Fruit fly (Drosophila melanogaster): ENCODE measurements around the gene CG10874.

dm6 chr2L:2227316-2227715, 35.1 kb upstream of the CG10874 start:
- TF ChIP-seq psq (optimal IDR thresholded peaks at IDR 0.05) = no peak
- no peak for TF ChIP-seq h (optimal IDR thresholded peaks at IDR 0.05)
- no peak for TF ChIP-seq insv (optimal IDR thresholded peaks at IDR 0.05)
- TF ChIP-seq Myc (optimal IDR thresholded peaks at IDR 0.05) = no peak
- no peak for TF ChIP-seq Sin3A (optimal IDR thresholded peaks at IDR 0.05)
